Fruit fly (Drosophila melanogaster) whole organism, adult: ENCODE results near the gene dsx-c73A.

Experiments used
- CG33017 ChIP-seq: fragments of 200-800 bp; sonication (Bioruptor generic); optimal IDR thresholded peaks from 2 replicates; lab custom pipeline; 2018; ENCODE audit warnings: missing biosample characterization, mild to moderate bottlenecking, missing genetic modification characterization, moderate library complexity
- CG7045 ChIP-seq: fragments of 200-800 bp; sonication (Bioruptor generic); optimal IDR thresholded peaks from 2 replicates; lab custom pipeline; 2017; ENCODE audit warnings: missing biosample characterization, mild to moderate bottlenecking, missing genetic modification characterization
- Clk ChIP-seq: fragments of 200-800 bp; sonication (Bioruptor generic); optimal IDR thresholded peaks from 2 replicates; lab custom pipeline; 2017; ENCODE audit warnings: missing biosample characterization, missing genetic modification characterization
- cic ChIP-seq: fragments of 200-800 bp; sonication (Bioruptor generic); optimal IDR thresholded peaks from 2 replicates; lab custom pipeline; 2017; ENCODE audit warnings: missing biosample characterization, mild to moderate bottlenecking, missing genetic modification characterization, moderate library complexity
- kay ChIP-seq: fragments of 200-800 bp; sonication (Bioruptor generic); peaks from one replicate; lab custom pipeline; 2016; ENCODE audit warnings: missing biosample characterization, missing genetic modification characterization, borderline replicate concordance

DNA sequence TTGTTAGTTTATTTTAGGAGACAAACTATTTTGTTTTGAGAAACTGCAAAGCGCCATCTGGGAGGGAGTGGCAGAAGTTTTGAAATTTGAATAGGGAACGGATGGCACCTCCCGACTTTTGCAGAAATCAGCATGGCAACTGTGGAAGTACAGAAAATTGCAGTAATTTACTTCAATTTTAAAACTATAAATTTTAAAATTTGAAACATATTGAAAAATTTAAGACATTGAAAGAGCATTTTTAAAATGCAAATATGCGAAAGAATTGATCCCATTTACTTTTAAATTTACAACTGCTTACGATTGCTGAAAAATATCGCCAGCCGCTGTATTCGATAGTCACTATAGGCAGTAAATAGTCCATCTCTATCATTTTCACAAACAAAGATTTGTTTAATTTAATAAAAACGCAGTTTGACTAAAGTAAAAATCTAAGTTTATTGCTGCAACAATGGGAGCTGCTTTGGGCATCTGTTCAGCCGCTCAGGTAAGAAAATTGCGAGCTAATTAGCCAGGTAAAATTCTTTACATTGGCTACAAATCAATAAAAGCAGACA lies 39.3 kb downstream of the dsx-c73A start, which contains the start of gene Serinc:
- TF ChIP-seq CG33017 (tag; lab: Kevin White, UChicago) (no peak), Clk (GFP tag; lab: Kevin White, UChicago) (no peak), cic (peak; percentile 13), kay (GFP tag; lab: Kevin White, UChicago) (no peak), CG7045 (GFP tag; lab: Kevin White, UChicago) (no peak)
